Worm (Caenorhabditis elegans): ENCODE measurements around the gene ncs-1.

ce11 chrX:927632-928031 is 35.4 kb downstream of the ncs-1 start:
- TF ChIP-seq ets-5 (GFP tag; IDR thresholded peaks at IDR 0.05): no peak
- no peak for TF ChIP-seq mep-1 (tag; optimal IDR thresholded peaks at IDR 0.05)
- TF ChIP-seq sox-4 (tag; optimal IDR thresholded peaks at IDR 0.05): no peak
- TF ChIP-seq lir-3 (tag; optimal IDR thresholded peaks at IDR 0.05; ENCODE audit: poor library complexity): no peak
- no peak for TF ChIP-seq mdl-1 (tag; optimal IDR thresholded peaks at IDR 0.05)
- TF ChIP-seq ceh-82 (tag; optimal IDR thresholded peaks at IDR 0.05): no peak
- no peak for TF ChIP-seq nhr-28 (tag; optimal IDR thresholded peaks at IDR 0.05)
- no peak for TF ChIP-seq irx-1 (tag; optimal IDR thresholded peaks at IDR 0.05)
- no peak for TF ChIP-seq sptf-1 (tag; optimal IDR thresholded peaks at IDR 0.05)
- no peak for TF ChIP-seq elt-3 (tag; optimal IDR thresholded peaks at IDR 0.05)
